Worm (Caenorhabditis elegans) whole organism, late embryonic: ENCODE results near the gene ddx-35.

Experiments
- K09A11.1 ChIP-seq: sonication (generic microtip); optimal IDR thresholded peaks from 2 replicates; lab custom pipeline; 2017; ENCODE audit warnings: antibody characterized with exemption, mild to moderate bottlenecking, missing genetic modification characterization, missing compliant biosample characterization; ENCODE audit not compliant: insufficient read depth
- ahr-1 ChIP-seq: sonication (generic microtip); optimal IDR thresholded peaks from 2 replicates; lab custom pipeline; 2016; ENCODE audit warnings: missing genetic modification characterization, missing compliant biosample characterization
- ama-1 ChIP-seq: fragments of 150-350 bp; optimal IDR thresholded peaks from 2 replicates; lab custom pipeline; 2014
- ceh-18 ChIP-seq: sonication (generic microtip); optimal IDR thresholded peaks from 2 replicates; lab custom pipeline; 2016; ENCODE audit warnings: missing genetic modification characterization, missing compliant biosample characterization
- ceh-2 ChIP-seq: sonication (generic microtip); optimal IDR thresholded peaks from 2 replicates; lab custom pipeline; 2016; ENCODE audit warnings: missing genotype, missing genetic modification characterization, missing compliant biosample characterization
- ceh-24 ChIP-seq: sonication (generic microtip); optimal IDR thresholded peaks from 2 replicates; lab custom pipeline; 2016; ENCODE audit warnings: mild to moderate bottlenecking, missing genetic modification characterization, missing compliant biosample characterization
- ceh-30 ChIP-seq: fragments of 150-350 bp; optimal IDR thresholded peaks from 2 replicates; lab custom pipeline; 2014; ENCODE audit warnings: missing biosample characterization, missing genetic modification characterization
- ceh-34 ChIP-seq: sonication (generic microtip); optimal IDR thresholded peaks from 2 replicates; lab custom pipeline; 2016; ENCODE audit warnings: mild to moderate bottlenecking, missing genetic modification characterization, missing compliant biosample characterization
- ceh-48 ChIP-seq: sonication (generic microtip); optimal IDR thresholded peaks from 2 replicates; lab custom pipeline; 2016; ENCODE audit warnings: missing genetic modification characterization, inconsistent platforms, missing compliant biosample characterization
- dmd-4 ChIP-seq: sonication (generic microtip); optimal IDR thresholded peaks from 2 replicates; lab custom pipeline; 2016; ENCODE audit warnings: borderline replicate concordance, missing genetic modification characterization, missing compliant biosample characterization
- dve-1 ChIP-seq: sonication (generic microtip); optimal IDR thresholded peaks from 2 replicates; lab custom pipeline; 2017; ENCODE audit warnings: antibody characterized with exemption, mild to moderate bottlenecking, missing genetic modification characterization, missing compliant biosample characterization
- elt-2 ChIP-seq: sonication (generic microtip); optimal IDR thresholded peaks from 2 replicates; lab custom pipeline; 2016; ENCODE audit warnings: missing genetic modification reagents, missing genetic modification characterization, missing compliant biosample characterization
- ets-4 ChIP-seq: sonication (generic microtip); optimal IDR thresholded peaks from 2 replicates; lab custom pipeline; 2016; ENCODE audit warnings: missing genetic modification characterization, missing compliant biosample characterization
- eyg-1 ChIP-seq: sonication (generic microtip); optimal IDR thresholded peaks from 2 replicates; lab custom pipeline; 2016; ENCODE audit warnings: missing genotype, missing genetic modification characterization, missing compliant biosample characterization
- hlh-15 ChIP-seq: sonication (generic microtip); optimal IDR thresholded peaks from 2 replicates; lab custom pipeline; 2016; ENCODE audit warnings: missing genetic modification characterization, missing compliant biosample characterization
- hlh-6 ChIP-seq: sonication (generic microtip); optimal IDR thresholded peaks from 2 replicates; lab custom pipeline; 2016; ENCODE audit warnings: missing genotype, missing genetic modification characterization, missing compliant biosample characterization
- hlh-8 ChIP-seq: sonication (generic microtip); optimal IDR thresholded peaks from 2 replicates; lab custom pipeline; 2016; ENCODE audit warnings: missing genotype, missing genetic modification characterization, missing compliant biosample characterization
- lim-6 ChIP-seq: sonication (generic microtip); optimal IDR thresholded peaks from 2 replicates; lab custom pipeline; 2016; ENCODE audit warnings: missing genetic modification characterization, missing compliant biosample characterization
- lin-11 ChIP-seq: fragments of 200-800 bp; sonication (Bioruptor generic); optimal IDR thresholded peaks from 2 replicates; lab custom pipeline; 2018; ENCODE audit warnings: mild to moderate bottlenecking, missing genetic modification characterization, missing compliant biosample characterization
- madf-2 ChIP-seq: sonication (generic microtip); optimal IDR thresholded peaks from 2 replicates; lab custom pipeline; 2017; ENCODE audit warnings: missing genetic modification characterization, missing compliant biosample characterization
- nfya-1 ChIP-seq: sonication (generic microtip); optimal IDR thresholded peaks from 2 replicates; lab custom pipeline; 2017; ENCODE audit warnings: missing genetic modification characterization, mild to moderate bottlenecking, missing compliant biosample characterization, antibody characterized with exemption, moderate library complexity
- nhr-11 ChIP-seq: fragments of 150-350 bp; optimal IDR thresholded peaks from 2 replicates; lab custom pipeline; 2014; ENCODE audit warnings: missing biosample characterization, missing genetic modification characterization
- nhr-232 ChIP-seq: sonication (generic microtip); optimal IDR thresholded peaks from 2 replicates; lab custom pipeline; 2016; ENCODE audit warnings: missing genetic modification characterization, missing compliant biosample characterization
- npax-4 ChIP-seq: sonication (generic microtip); optimal IDR thresholded peaks from 2 replicates; lab custom pipeline; 2016; ENCODE audit warnings: missing genetic modification characterization, missing compliant biosample characterization
- pat-9 ChIP-seq: fragments of 200-800 bp; sonication (Bioruptor generic); optimal IDR thresholded peaks from 2 replicates; lab custom pipeline; 2018; ENCODE audit warnings: mild to moderate bottlenecking, missing genetic modification characterization, moderate library complexity, missing compliant biosample characterization
- pax-1 ChIP-seq: fragments of 150-350 bp; optimal IDR thresholded peaks from 2 replicates; lab custom pipeline; 2014; ENCODE audit warnings: missing biosample characterization, missing genetic modification characterization
- pha-4 ChIP-seq: fragments of 150-350 bp; optimal IDR thresholded peaks from 2 replicates; lab custom pipeline; 2018; ENCODE audit warnings: missing biosample characterization, missing genetic modification reagents, missing genetic modification characterization
- pros-1 ChIP-seq: fragments of 150-350 bp; optimal IDR thresholded peaks from 2 replicates; lab custom pipeline; 2014; ENCODE audit warnings: missing biosample characterization, missing genetic modification reagents, missing genetic modification characterization
- ref-2 ChIP-seq: sonication (generic microtip); optimal IDR thresholded peaks from 2 replicates; lab custom pipeline; 2016; ENCODE audit warnings: missing genetic modification characterization, missing compliant biosample characterization
- rnt-1 ChIP-seq: sonication (generic microtip); optimal IDR thresholded peaks from 2 replicates; lab custom pipeline; 2016; ENCODE audit warnings: missing genetic modification characterization, missing compliant biosample characterization
- sox-2 ChIP-seq: fragments of 200-800 bp; sonication (Bioruptor generic); IDR thresholded peaks from 2 replicates; pipeline ENCODE4 v1.3.6; 2022; ENCODE audit warnings: missing genetic modification reagents, missing genetic modification characterization, missing compliant biosample characterization
- syd-9 ChIP-seq: sonication (generic microtip); optimal IDR thresholded peaks from 2 replicates; lab custom pipeline; 2016; ENCODE audit warnings: mild to moderate bottlenecking, missing genetic modification characterization, moderate library complexity, missing compliant biosample characterization
- ttx-3 ChIP-seq: sonication (generic microtip); optimal IDR thresholded peaks from 2 replicates; lab custom pipeline; 2016; ENCODE audit warnings: missing genetic modification reagents, missing genetic modification characterization, missing compliant biosample characterization
- unc-42 ChIP-seq: sonication (generic microtip); optimal IDR thresholded peaks from 2 replicates; lab custom pipeline; 2016; ENCODE audit warnings: missing genotype, missing genetic modification characterization, missing compliant biosample characterization
- unc-55 ChIP-seq: sonication (generic microtip); optimal IDR thresholded peaks from 2 replicates; lab custom pipeline; 2017; ENCODE audit warnings: missing biosample characterization, missing genetic modification reagents, missing genetic modification characterization
- ztf-16 ChIP-seq: sonication (generic microtip); optimal IDR thresholded peaks from 2 replicates; lab custom pipeline; 2017; ENCODE audit warnings: missing genetic modification characterization, missing compliant biosample characterization

Gene ddx-35

ce11 chrIII:1575651-1576050, 21.4 kb upstream of the ddx-35 start:
- TF ChIP-seq lim-6: no peak
- TF ChIP-seq unc-55 (GFP tag; lab: Kevin White, UChicago): no peak
- TF ChIP-seq ets-4 (tag; lab: Kevin White, UChicago): no peak
- no peak for TF ChIP-seq ref-2 (tag; lab: Kevin White, UChicago)
- no peak for TF ChIP-seq elt-2
- TF ChIP-seq pat-9: no peak
- no peak for TF ChIP-seq ahr-1 (tag; lab: Kevin White, UChicago)
- TF ChIP-seq dmd-4 (tag; lab: Kevin White, UChicago): no peak
- no peak for TF ChIP-seq dve-1 (tag; lab: Kevin White, UChicago)
- TF ChIP-seq nfya-1 (tag; lab: Kevin White, UChicago): no peak
- TF ChIP-seq lin-11 (tag; lab: Kevin White, UChicago): no peak
- TF ChIP-seq syd-9 (tag; lab: Kevin White, UChicago): no peak
- no peak for TF ChIP-seq ttx-3
- no peak for TF ChIP-seq nhr-232
- TF ChIP-seq ceh-48 (tag; lab: Kevin White, UChicago): no peak
- no peak for TF ChIP-seq ceh-24 (tag; lab: Kevin White, UChicago)
- no peak for TF ChIP-seq unc-42 (tag; lab: Kevin White, UChicago)
- TF ChIP-seq pax-1: no peak
- TF ChIP-seq pros-1 (tag; lab: Kevin White, UChicago): no peak
- TF ChIP-seq npax-4 (tag; lab: Kevin White, UChicago): no peak

ce11 chrIII:1570006-1570405, 15.8 kb upstream of the ddx-35 start, which contains the start of gene rep-1:
TSS of gene rep-1 (plus strand) at chrIII:1570306.
- no peak for TF ChIP-seq ceh-2
- TF ChIP-seq unc-42 (tag; lab: Kevin White, UChicago): no peak
- TF ChIP-seq eyg-1: no peak
- TF ChIP-seq hlh-8 (tag; lab: Kevin White, UChicago): no peak
- no peak for TF ChIP-seq madf-2 (tag; lab: Kevin White, UChicago)
- TF ChIP-seq nhr-11 (tag; lab: Kevin White, UChicago): no peak
- no peak for TF ChIP-seq ceh-18 (tag; lab: Kevin White, UChicago)
- TF ChIP-seq ztf-16: no peak
- TF ChIP-seq npax-4 (tag; lab: Kevin White, UChicago): no peak
- no peak for TF ChIP-seq unc-55 (GFP tag; lab: Kevin White, UChicago)
- no peak for TF ChIP-seq hlh-6 (tag; lab: Kevin White, UChicago)
- no peak for TF ChIP-seq pha-4 (tag; lab: Kevin White, UChicago)
- TF ChIP-seq sox-2: no peak
- TF ChIP-seq ceh-34: no peak
- no peak for TF ChIP-seq rnt-1 (tag; lab: Kevin White, UChicago)

ce11 chrIII:1558441-1559159, 4.4 kb upstream of the ddx-35 start, which contains the start of the genes eelo-1 and Y67D2.2:
TSS of gene eelo-1 (minus strand) at chrIII:1558529.
TSS of gene Y67D2.2 (plus strand) at chrIII:1558800.
- TF ChIP-seq ceh-18 (tag; lab: Kevin White, UChicago) (no peak), dmd-4 (tag; lab: Kevin White, UChicago) (no peak), hlh-15 (tag; lab: Kevin White, UChicago) (no peak), K09A11.1 (no peak), ceh-34 (no peak), ceh-30 (tag; lab: Kevin White, UChicago) (peak; percentile 43), pros-1 (tag; lab: Kevin White, UChicago) (no peak), nfya-1 (tag; lab: Kevin White, UChicago) (peak; percentile 8), ama-1 (lab: Kevin White, UChicago) (no peak)
- TF ChIP-seq, all 69 proteins: peak for 2
